Fruit fly (Drosophila melanogaster): ENCODE data around the gene CG13901.

The CG13901 gene

dm6 chr3L:791251-791991 is 46.2 kb downstream of the CG13901 start (continued):
- TF ChIP-seq stwl (tag; optimal IDR thresholded peaks at IDR 0.05): no peak
- TF ChIP-seq CG42726 (GFP tag; IDR thresholded peaks at IDR 0.05; ENCODE audit: partially characterized antibody): no peak
- no peak for TF ChIP-seq pb (GFP tag; optimal IDR thresholded peaks at IDR 0.05)
- no peak for TF ChIP-seq Lpt (GFP tag; optimal IDR thresholded peaks at IDR 0.05)
- no peak for TF ChIP-seq CG2129 (GFP tag; IDR thresholded peaks at IDR 0.05; ENCODE audit: partially characterized antibody)
- peak; percentile 23 for TF ChIP-seq ems (GFP tag; optimal IDR thresholded peaks at IDR 0.05)
- no peak for TF ChIP-seq NK7.1 (GFP tag; optimal IDR thresholded peaks at IDR 0.05)
- TF ChIP-seq Dref (GFP tag; IDR thresholded peaks at IDR 0.05): no peak
- peak in 1 of 2 experiments; percentile 55 for TF ChIP-seq Eip74EF (GFP tag; optimal IDR thresholded peaks at IDR 0.05)
- TF ChIP-seq CG33557 (GFP tag; optimal IDR thresholded peaks at IDR 0.05): peak; percentile 52
- peak; percentile 34; the same call in 1 of the 4 replicates for TF ChIP-seq Gug (GFP tag; IDR thresholded peaks at IDR 0.05)
- no peak for TF ChIP-seq CG18011 (GFP tag; optimal IDR thresholded peaks at IDR 0.05)
- no peak for TF ChIP-seq pros (GFP tag; optimal IDR thresholded peaks at IDR 0.05)
- TF ChIP-seq Ravus (GFP tag; IDR thresholded peaks at IDR 0.05): no peak
- TF ChIP-seq jigr1 (GFP tag; IDR thresholded peaks at IDR 0.05): no peak
- no peak for TF ChIP-seq danr (GFP tag; IDR thresholded peaks at IDR 0.05)
- no peak for TF ChIP-seq sens-2 (GFP tag; IDR thresholded peaks at IDR 0.05)
- peak; percentile 61 for TF ChIP-seq Asciz (GFP tag; optimal IDR thresholded peaks at IDR 0.05)
- TF ChIP-seq lbe (GFP tag; optimal IDR thresholded peaks at IDR 0.05): peak; percentile 23
- TF ChIP-seq mam (GFP tag; optimal IDR thresholded peaks at IDR 0.05): peak; percentile 2
- peak; percentile 31 for TF ChIP-seq Fer3 (tag; optimal IDR thresholded peaks at IDR 0.05)
- TF ChIP-seq Ets65A (GFP tag): peak; percentile 91
- TF ChIP-seq mirr (GFP tag; optimal IDR thresholded peaks at IDR 0.05): no peak
- peak; percentile 25 for TF ChIP-seq CG12071 (GFP tag; optimal IDR thresholded peaks at IDR 0.05)
- peak; percentile 18; the same call in 1 of the 2 replicates for TF ChIP-seq slbo (GFP tag; IDR thresholded peaks at IDR 0.05)
- no peak for TF ChIP-seq zfh2 (GFP tag; optimal IDR thresholded peaks at IDR 0.05)
- peak; percentile 69 for TF ChIP-seq CG17385 (GFP tag; optimal IDR thresholded peaks at IDR 0.05)
- TF ChIP-seq psq (GFP tag; optimal IDR thresholded peaks at IDR 0.05): no peak
- peak; percentile 63 for TF ChIP-seq CG9727 (GFP tag; optimal IDR thresholded peaks at IDR 0.05)
- TF ChIP-seq salm (tag; optimal IDR thresholded peaks at IDR 0.05): peak; percentile 70
- peak; percentile 34 for TF ChIP-seq CTCF (GFP tag; optimal IDR thresholded peaks at IDR 0.05)
- TF ChIP-seq MTF-1 (GFP tag; optimal IDR thresholded peaks at IDR 0.05; ENCODE audit: borderline replicate concordance): peak; percentile 26
- 0 out of 2 replicates have a peak, but pooled peaks have one; percentile 19 for TF ChIP-seq ssp (GFP tag; IDR thresholded peaks at IDR 0.05)
- TF ChIP-seq repo (GFP tag; optimal IDR thresholded peaks at IDR 0.05): no peak
- peak; percentile 80 for TF ChIP-seq gem (tag; optimal IDR thresholded peaks at IDR 0.05)
- TF ChIP-seq CG4328 (GFP tag; optimal IDR thresholded peaks at IDR 0.05): no peak
- TF ChIP-seq sd (tag; optimal IDR thresholded peaks at IDR 0.05): no peak
- peak; percentile 18 for TF ChIP-seq CG3281 (GFP tag; optimal IDR thresholded peaks at IDR 0.05)
- TF ChIP-seq CG13775 (GFP tag; optimal IDR thresholded peaks at IDR 0.05): peak; percentile 11
- TF ChIP-seq CG8388 (GFP tag; optimal IDR thresholded peaks at IDR 0.05): peak; percentile 69
- TF ChIP-seq CG12104 (GFP tag; optimal IDR thresholded peaks at IDR 0.05): no peak
- no peak for TF ChIP-seq CG6854 (GFP tag; optimal IDR thresholded peaks at IDR 0.05)
- peak; percentile 86 for TF ChIP-seq Xrp1 (GFP tag; IDR thresholded peaks at IDR 0.05)
- peak; percentile 12 for TF ChIP-seq CG6813 (GFP tag; optimal IDR thresholded peaks at IDR 0.05)
- TF ChIP-seq B-H2 (GFP tag; optimal IDR thresholded peaks at IDR 0.05): no peak
- TF ChIP-seq Ets97D (GFP tag; optimal IDR thresholded peaks at IDR 0.05): no peak
- peak; percentile 51 for TF ChIP-seq Scr (GFP tag; IDR thresholded peaks at IDR 0.05; ENCODE audit: partially characterized antibody)
- TF ChIP-seq HLH3B (GFP tag; IDR thresholded peaks at IDR 0.05): peak; percentile 40; the same call in 1 of the 2 replicates
- peak; percentile 19 for TF ChIP-seq CG12236 (GFP tag; optimal IDR thresholded peaks at IDR 0.05)
- peak; percentile 44 for TF ChIP-seq CG1233 (GFP tag; optimal IDR thresholded peaks at IDR 0.05)

All from whole organism, embryonic.